Fruit fly (Drosophila melanogaster) whole organism: ENCODE data around the gene Fign.

Experiments used
- CG8478 ChIP-seq: fragments of >200 bp; optimal IDR thresholded peaks from 2 replicates; lab custom pipeline; 2018; ENCODE audit warnings: inconsistent platforms
- psq ChIP-seq: fragments of >200 bp; optimal IDR thresholded peaks from 2 replicates; lab custom pipeline; 2017
- usp ChIP-seq: fragments of >200 bp; optimal IDR thresholded peaks from 2 replicates; lab custom pipeline; 2017; ENCODE audit warnings: missing biosample characterization, missing genetic modification characterization, mixed read lengths

DNA sequence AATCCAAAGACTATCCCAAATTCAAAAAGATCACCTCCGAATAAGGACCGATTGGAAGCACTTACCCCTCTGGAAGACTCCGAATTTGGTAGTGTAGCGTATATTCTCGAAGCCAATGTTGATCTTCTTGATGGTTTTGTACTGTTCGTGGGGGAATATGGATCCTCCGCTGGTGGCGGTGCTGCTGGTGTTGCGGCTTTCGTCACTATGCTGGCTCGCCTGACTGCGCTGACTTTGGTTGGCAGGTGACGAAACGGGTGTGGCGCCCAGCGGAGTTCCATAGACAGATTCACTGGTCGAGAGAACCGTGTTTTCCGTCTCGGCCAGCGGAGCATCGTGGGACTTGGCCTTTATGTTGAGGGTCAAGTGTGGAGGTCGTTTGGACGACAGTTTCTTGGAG, 18.6 kb downstream of the Fign start:
- TF ChIP-seq psq (lab: Kevin White, UChicago) (no peak), CG8478 (lab: Kevin White, UChicago) (no peak), usp (GFP tag; lab: Kevin White, UChicago) (no peak)
